Fruit fly (Drosophila melanogaster): ENCODE results near the gene CG3213.

CG3213 gene

DNA sequence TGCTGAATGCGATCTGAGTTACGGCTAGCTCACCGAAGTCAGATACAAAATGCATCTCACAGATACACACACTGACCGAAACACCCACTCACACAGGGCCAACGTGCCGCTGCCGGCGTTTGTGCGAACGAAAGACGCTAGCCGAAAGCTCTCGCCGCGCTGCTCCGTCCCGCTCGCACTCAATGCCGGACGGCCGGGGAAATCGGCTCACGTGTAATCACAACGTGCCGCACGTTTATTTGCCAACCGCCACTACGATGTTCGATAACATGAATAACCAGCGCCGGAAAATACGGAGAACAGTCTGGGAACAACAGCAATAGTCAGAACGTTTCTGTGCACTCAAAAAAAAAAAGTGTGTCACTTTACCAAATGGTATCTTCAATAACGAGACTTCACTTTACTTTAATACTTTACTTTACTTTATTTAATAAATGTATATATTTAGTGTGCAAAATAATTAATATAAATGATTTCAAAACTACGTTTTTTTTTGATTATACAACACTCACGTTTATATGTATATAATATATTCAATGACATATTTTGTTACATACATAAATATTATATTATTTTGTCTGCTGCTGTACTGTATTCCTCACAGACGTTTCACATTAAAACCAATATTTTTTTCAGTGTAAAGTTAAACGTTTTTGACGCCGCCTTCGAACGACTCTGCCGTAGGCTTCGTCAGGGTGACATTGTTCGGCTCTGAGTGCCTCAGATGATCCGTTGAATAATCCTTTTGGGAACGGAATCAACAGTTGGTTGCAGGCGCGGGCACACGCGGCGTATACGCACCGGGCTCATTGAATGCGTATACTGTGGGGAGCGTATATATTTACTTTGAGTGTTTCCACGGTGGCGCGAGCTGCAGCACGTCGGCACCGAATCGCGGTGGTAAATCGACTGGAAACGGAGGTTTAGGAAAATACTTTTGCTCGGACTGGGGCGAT is 12.0 kb downstream of the CG3213 start, which contains the start of gene tim (continued):
- TF ChIP-seq HLHmδ (GFP tag; optimal IDR thresholded peaks at IDR 0.05), result no peak
- TF ChIP-seq CG32532 (GFP tag; IDR thresholded peaks at IDR 0.05), result no peak
- no peak for TF ChIP-seq Ada2b (GFP tag; IDR thresholded peaks at IDR 0.05)
- TF ChIP-seq Bgb (GFP tag; IDR thresholded peaks at IDR 0.05; ENCODE audit: partially characterized antibody), result peak; percentile 28; the same call in 1 of the 2 replicates
- TF ChIP-seq wor (GFP tag; IDR thresholded peaks at IDR 0.05), result 0 out of 2 replicates have a peak, but pooled peaks have one; percentile 14
- TF ChIP-seq ham (GFP tag; IDR thresholded peaks at IDR 0.05), result no peak
- no peak for TF ChIP-seq Hr39 (optimal IDR thresholded peaks at IDR 0.05)
- TF ChIP-seq CG18011 (GFP tag; optimal IDR thresholded peaks at IDR 0.05), result no peak
- no peak for TF ChIP-seq Fer3 (tag; optimal IDR thresholded peaks at IDR 0.05)
- peak; percentile 50 for TF ChIP-seq Blimp-1 (GFP tag; optimal IDR thresholded peaks at IDR 0.05)
- no peak for TF ChIP-seq CHES-1-like (GFP tag; optimal IDR thresholded peaks at IDR 0.05)
- peak; percentile 13; the same call in 1 of the 2 replicates for TF ChIP-seq Drgx (GFP tag; IDR thresholded peaks at IDR 0.05)
- no peak for TF ChIP-seq ranshi (GFP tag; IDR thresholded peaks at IDR 0.05)
- TF ChIP-seq shn (GFP tag; optimal IDR thresholded peaks at IDR 0.05), result no peak
- peak in 1 of 2 experiments; percentile 50 for TF ChIP-seq bsh (GFP tag; optimal IDR thresholded peaks at IDR 0.05)
- no peak for TF ChIP-seq CG7357 (GFP tag; IDR thresholded peaks at IDR 0.05)
- no peak for TF ChIP-seq unc-4 (GFP tag; IDR thresholded peaks at IDR 0.05; ENCODE audit: partially characterized antibody)
- TF ChIP-seq dmrt11E (tag; optimal IDR thresholded peaks at IDR 0.05), result no peak
- TF ChIP-seq CG3726 (GFP tag; IDR thresholded peaks at IDR 0.05), result no peak
- TF ChIP-seq CG13287 (GFP tag; IDR thresholded peaks at IDR 0.05; ENCODE audit: partially characterized antibody), result peak; percentile 25; the same call in 1 of the 2 replicates
- TF ChIP-seq CG9932 (GFP tag; IDR thresholded peaks at IDR 0.05), result peak; percentile 7; the same call in 1 of the 2 replicates
- no peak for TF ChIP-seq hth (optimal IDR thresholded peaks at IDR 0.05)
- no peak for TF ChIP-seq CG30431 (GFP tag; optimal IDR thresholded peaks at IDR 0.05)
- no peak; the same call in 2 of the 3 replicates for TF ChIP-seq tgo (GFP tag; IDR thresholded peaks at IDR 0.05)
- no peak for TF ChIP-seq CG17186 (GFP tag; optimal IDR thresholded peaks at IDR 0.05)
- peak; percentile 5 for TF ChIP-seq tin (GFP tag; optimal IDR thresholded peaks at IDR 0.05)
- TF ChIP-seq Xrp1 (GFP tag; IDR thresholded peaks at IDR 0.05), result 0 out of 2 replicates have a peak, but pooled peaks have one; percentile 16
- peak; percentile 36 for TF ChIP-seq odd (GFP tag; optimal IDR thresholded peaks at IDR 0.05)
- TF ChIP-seq CG8290 (GFP tag; optimal IDR thresholded peaks at IDR 0.05), result no peak
- no peak for TF ChIP-seq CG8290 (tag; optimal IDR thresholded peaks at IDR 0.05)
- TF ChIP-seq Camta (GFP tag; optimal IDR thresholded peaks at IDR 0.05), result no peak
- no peak for TF ChIP-seq Bteb2 (GFP tag; optimal IDR thresholded peaks at IDR 0.05)
- no peak for TF ChIP-seq pros (GFP tag; optimal IDR thresholded peaks at IDR 0.05)
- peak; percentile 91 for TF ChIP-seq sr (GFP tag; IDR thresholded peaks at IDR 0.05)
- 0 out of 2 replicates have a peak, but pooled peaks have one; percentile 14 for TF ChIP-seq ap (GFP tag; IDR thresholded peaks at IDR 0.05)
- peak; percentile 31 for TF ChIP-seq CG10209 (GFP tag; optimal IDR thresholded peaks at IDR 0.05)
- TF ChIP-seq Lim3 (GFP tag; IDR thresholded peaks at IDR 0.05), result no peak
- no peak for TF ChIP-seq Antp (GFP tag; optimal IDR thresholded peaks at IDR 0.05)
- TF ChIP-seq Poxn (GFP tag; IDR thresholded peaks at IDR 0.05), result no peak
- no peak for TF ChIP-seq D (optimal IDR thresholded peaks at IDR 0.05)
- peak; percentile 29 for TF ChIP-seq D (GFP tag; optimal IDR thresholded peaks at IDR 0.05)
- peak; percentile 47 for TF ChIP-seq fd96Cb (tag; optimal IDR thresholded peaks at IDR 0.05)
- TF ChIP-seq vvl (GFP tag; IDR thresholded peaks at IDR 0.05), result peak; percentile 46
- TF ChIP-seq klu (GFP tag; IDR thresholded peaks at IDR 0.05), result no peak
- no peak for TF ChIP-seq CG8281 (tag; optimal IDR thresholded peaks at IDR 0.05)
- no peak for TF ChIP-seq CG12155 (GFP tag; optimal IDR thresholded peaks at IDR 0.05)
- TF ChIP-seq CG17361 (GFP tag; IDR thresholded peaks at IDR 0.05), result peak; percentile 51; the same call in 2 of the 3 replicates
- TF ChIP-seq CG2129 (GFP tag; IDR thresholded peaks at IDR 0.05; ENCODE audit: partially characterized antibody), result no peak
- 0 out of 3 replicates have a peak, but pooled peaks have one; percentile 44 for TF ChIP-seq CG11456 (GFP tag; IDR thresholded peaks at IDR 0.05)

Data from whole organism, embryonic.